Worm (Caenorhabditis elegans): Measurements from ENCODE around the gene nhr-222.

The nhr-222 gene

ce11 chrV:3587633-3588032, 44.4 kb upstream of the nhr-222 start:
- TF ChIP-seq madf-3 (GFP tag; IDR thresholded peaks at IDR 0.05), result no peak
- no peak for TF ChIP-seq aptf-3 (GFP tag; IDR thresholded peaks at IDR 0.05)
- peak; percentile 39 for TF ChIP-seq snpc-1.3 (tag; optimal IDR thresholded peaks at IDR 0.05; ENCODE audit: insufficient read depth)
- TF ChIP-seq repo-1 (tag; optimal IDR thresholded peaks at IDR 0.05), result no peak
- TF ChIP-seq nhr-179 (tag; optimal IDR thresholded peaks at IDR 0.05), result no peak
- TF ChIP-seq T07F8.4 (tag; optimal IDR thresholded peaks at IDR 0.05), result no peak
- TF ChIP-seq F52B5.7 (tag; optimal IDR thresholded peaks at IDR 0.05), result no peak
- TF ChIP-seq rpc-1 (optimal IDR thresholded peaks at IDR 0.05), result no peak
- no peak for TF ChIP-seq rpc-1 (tag; optimal IDR thresholded peaks at IDR 0.05)
- TF ChIP-seq lin-54 (GFP tag; optimal IDR thresholded peaks at IDR 0.05), result peak; percentile 12
- no peak for TF ChIP-seq tlf-1 (GFP tag; optimal IDR thresholded peaks at IDR 0.05)
- no peak for TF ChIP-seq nfya-1 (tag; optimal IDR thresholded peaks at IDR 0.05; ENCODE audit: borderline replicate concordance, insufficient read depth)
- no peak for TF ChIP-seq ztf-25 (GFP tag; IDR thresholded peaks at IDR 0.05)
- no peak for TF ChIP-seq nfya-2 (GFP tag; IDR thresholded peaks at IDR 0.05)
- no peak for TF ChIP-seq B0019.2 (GFP tag; conservative IDR thresholded peaks at IDR 0.05)
- no peak for TF ChIP-seq ceh-58 (GFP tag; IDR thresholded peaks at IDR 0.05)
- peak; percentile 88 for TF ChIP-seq cebp-1 (GFP tag; IDR thresholded peaks at IDR 0.05)
- peak; percentile 98 for TF ChIP-seq cebp-1 (tag; optimal IDR thresholded peaks at IDR 0.05)
- no peak for TF ChIP-seq egl-18 (GFP tag; IDR thresholded peaks at IDR 0.05)
- TF ChIP-seq attf-6 (GFP tag; IDR thresholded peaks at IDR 0.05), result no peak
- no peak for TF ChIP-seq snpc-4 (GFP tag; optimal IDR thresholded peaks at IDR 0.05)
- TF ChIP-seq snpc-4 (tag; optimal IDR thresholded peaks at IDR 0.05), result no peak
- no peak; the same call in 1 of the 2 replicates for TF ChIP-seq nfyb-1 (GFP tag; IDR thresholded peaks at IDR 0.05)
- TF ChIP-seq lin-26 (GFP tag; IDR thresholded peaks at IDR 0.05), result no peak
- peak; percentile 10 for TF ChIP-seq madf-10 (tag; optimal IDR thresholded peaks at IDR 0.05)
- no peak for TF ChIP-seq Y53G8AR.9 (GFP tag; conservative IDR thresholded peaks at IDR 0.05)
- no peak for TF ChIP-seq zim-3 (tag; optimal IDR thresholded peaks at IDR 0.05)
- TF ChIP-seq hmg-1.2 (GFP tag; IDR thresholded peaks at IDR 0.05), result 0 out of 2 replicates have a peak, but pooled peaks have one; percentile 11
- TF ChIP-seq snpc-3.4 (tag; optimal IDR thresholded peaks at IDR 0.05), result no peak
- no peak for TF ChIP-seq lir-1 (GFP tag; conservative IDR thresholded peaks at IDR 0.05)
- no peak for TF ChIP-seq hmg-20 (GFP tag; IDR thresholded peaks at IDR 0.05)
- no peak for TF ChIP-seq F55B11.4 (tag; optimal IDR thresholded peaks at IDR 0.05; ENCODE audit: borderline replicate concordance, insufficient read depth)
- no peak for TF ChIP-seq ccch-3 (GFP tag; optimal IDR thresholded peaks at IDR 0.05)
- no peak for TF ChIP-seq mxl-1 (tag; optimal IDR thresholded peaks at IDR 0.05)
- TF ChIP-seq pbrm-1 (GFP tag; IDR thresholded peaks at IDR 0.05), result no peak
- 0 out of 2 replicates have a peak, but pooled peaks have one; percentile 29 for TF ChIP-seq attf-3 (GFP tag; conservative IDR thresholded peaks at IDR 0.05)
- no peak for TF ChIP-seq ztf-28 (GFP tag; IDR thresholded peaks at IDR 0.05)
- TF ChIP-seq K11D2.4 (GFP tag; IDR thresholded peaks at IDR 0.05), result no peak
- TF ChIP-seq F10E7.11 (tag; optimal IDR thresholded peaks at IDR 0.05), result no peak
- peak; percentile 17 for TF ChIP-seq attf-5 (GFP tag; optimal IDR thresholded peaks at IDR 0.05)
- TF ChIP-seq lsy-27 (tag; optimal IDR thresholded peaks at IDR 0.05; ENCODE audit: borderline replicate concordance, insufficient read depth), result no peak
- peak; percentile 53 for TF ChIP-seq mcd-1 (GFP tag; IDR thresholded peaks at IDR 0.05)
- no peak for TF ChIP-seq egl-44 (GFP tag; IDR thresholded peaks at IDR 0.05)
- TF ChIP-seq bed-2 (GFP tag; IDR thresholded peaks at IDR 0.05), result no peak
- TF ChIP-seq sptf-2 (GFP tag; optimal IDR thresholded peaks at IDR 0.05), result no peak
- TF ChIP-seq snpc-1.1 (tag; optimal IDR thresholded peaks at IDR 0.05; ENCODE audit: insufficient read depth), result no peak
- TF ChIP-seq pha-4 (tag; optimal IDR thresholded peaks at IDR 0.05), result no peak
- peak; percentile 9; the same call in 1 of the 2 replicates for TF ChIP-seq egrh-3 (GFP tag; IDR thresholded peaks at IDR 0.05)
- 0 out of 2 replicates have a peak, but pooled peaks have one; percentile 17 for TF ChIP-seq rcor-1 (GFP tag; IDR thresholded peaks at IDR 0.05)
